Fruit fly (Drosophila melanogaster) whole organism, embryonic: ENCODE measurements around the gene RpL8.

ENCODE experiments used
- Ada2b ChIP-seq: fragments of 200-800 bp; sonication (Bioruptor generic); IDR thresholded peaks from 2 replicates; pipeline ENCODE4 v1.3.6; 2022; ENCODE audit warnings: missing biosample characterization, missing genetic modification characterization
- Asciz ChIP-seq: fragments of 200-800 bp; sonication (Bioruptor generic); optimal IDR thresholded peaks from 2 replicates; lab custom pipeline; 2017; ENCODE audit warnings: missing biosample characterization, mild to moderate bottlenecking, missing genetic modification characterization, missing genetic modification reagents
- Atf6 ChIP-seq: fragments of 200-800 bp; sonication (Bioruptor generic); IDR thresholded peaks from 2 replicates; pipeline ENCODE4 v1.3.6; 2022; ENCODE audit warnings: missing biosample characterization, missing genetic modification characterization
- B-H1 ChIP-seq: fragments of 200-800 bp; sonication (Bioruptor generic); IDR thresholded peaks from 3 replicates; pipeline ENCODE4 v1.3.6; 2022; ENCODE audit warnings: missing biosample characterization, missing genetic modification characterization
- BEAF-32 ChIP-seq: fragments of 200-800 bp; sonication (Bioruptor generic); optimal IDR thresholded peaks from 3 replicates; lab custom pipeline; 2017; ENCODE audit warnings: missing biosample characterization, missing genetic modification characterization, mild to moderate bottlenecking, moderate library complexity, missing genetic modification reagents
- CG10565 ChIP-seq: fragments of 200-800 bp; sonication (Bioruptor generic); optimal IDR thresholded peaks from 3 replicates; lab custom pipeline; 2016; ENCODE audit warnings: missing biosample characterization, mild to moderate bottlenecking, missing genetic modification characterization
- CG11456 ChIP-seq: fragments of 200-800 bp; sonication (Bioruptor generic); IDR thresholded peaks from 3 replicates; pipeline ENCODE4 v1.3.6; 2022; ENCODE audit warnings: missing biosample characterization, missing genetic modification characterization
- CG11696 ChIP-seq: fragments of 200-800 bp; sonication (Bioruptor generic); IDR thresholded peaks from 2 replicates; pipeline ENCODE4 v1.3.6; 2022; ENCODE audit warnings: missing biosample characterization, missing genetic modification characterization
- CG13296 ChIP-seq: fragments of 200-800 bp; sonication (Bioruptor generic); optimal IDR thresholded peaks from 3 replicates; lab custom pipeline; 2018; ENCODE audit warnings: missing biosample characterization, mild to moderate bottlenecking, missing genetic modification characterization
- CG13424 ChIP-seq: fragments of 200-800 bp; sonication (Bioruptor generic); optimal IDR thresholded peaks from 2 replicates; lab custom pipeline; 2019; ENCODE audit warnings: missing biosample characterization, mild to moderate bottlenecking, missing genetic modification characterization, moderate library complexity
- CG18262 ChIP-seq: fragments of 200-800 bp; optimal IDR thresholded peaks from 3 replicates; lab custom pipeline; 2019; ENCODE audit warnings: missing biosample characterization, mild to moderate bottlenecking, missing genetic modification characterization, moderate library complexity
- CG18599 ChIP-seq: fragments of 200-800 bp; sonication (Bioruptor generic); optimal IDR thresholded peaks from 3 replicates; lab custom pipeline; 2017; ENCODE audit warnings: missing biosample characterization, missing genetic modification characterization, mild to moderate bottlenecking, moderate library complexity, missing genetic modification reagents
- CG2678 ChIP-seq: fragments of 200-800 bp; sonication (Bioruptor generic); optimal IDR thresholded peaks from 3 replicates; lab custom pipeline; 2019; ENCODE audit warnings: missing biosample characterization, mild to moderate bottlenecking, missing genetic modification characterization, moderate library complexity
- CG32767 ChIP-seq: fragments of 200-800 bp; sonication (Bioruptor generic); IDR thresholded peaks from 2 replicates; pipeline ENCODE4 v1.3.6; 2022; ENCODE audit warnings: missing biosample characterization, missing genetic modification characterization
- CG32772 ChIP-seq: fragments of 200-800 bp; sonication (Bioruptor generic); IDR thresholded peaks from 2 replicates; pipeline ENCODE4 v1.3.6; 2022; ENCODE audit warnings: missing biosample characterization, missing genetic modification characterization
- CG34224 ChIP-seq: fragments of 200-800 bp; sonication (Bioruptor generic); IDR thresholded peaks from 3 replicates; pipeline ENCODE4 v1.3.6; 2022; ENCODE audit warnings: missing biosample characterization, missing genetic modification characterization; ENCODE audit not compliant: partially characterized antibody
- CG5180 ChIP-seq: fragments of 200-800 bp; sonication (Bioruptor generic); optimal IDR thresholded peaks from 3 replicates; lab custom pipeline; 2017; ENCODE audit warnings: missing biosample characterization, missing genetic modification characterization, mild to moderate bottlenecking, moderate library complexity, missing genetic modification reagents
- CG6654 ChIP-seq: fragments of 200-800 bp; sonication (Bioruptor generic); optimal IDR thresholded peaks from 2 replicates; lab custom pipeline; 2017; ENCODE audit warnings: missing biosample characterization, mild to moderate bottlenecking, missing genetic modification characterization
- CG7745 ChIP-seq: fragments of 200-800 bp; sonication (Bioruptor generic); optimal IDR thresholded peaks from 2 replicates; lab custom pipeline; 2018; ENCODE audit warnings: missing biosample characterization, mild to moderate bottlenecking, missing genetic modification characterization, moderate library complexity
- CG9876 ChIP-seq: fragments of 200-800 bp; sonication (Bioruptor generic); optimal IDR thresholded peaks from 2 replicates; lab custom pipeline; 2016; ENCODE audit warnings: missing biosample characterization, missing genetic modification characterization
- D19B ChIP-seq: fragments of 200-800 bp; sonication (Bioruptor generic); optimal IDR thresholded peaks from 2 replicates; lab custom pipeline; 2017; ENCODE audit warnings: missing biosample characterization, mild to moderate bottlenecking, missing genetic modification characterization
- Gug ChIP-seq: fragments of 200-800 bp; sonication (Bioruptor generic); IDR thresholded peaks from 4 replicates; pipeline ENCODE4 v1.3.6; 2022; ENCODE audit warnings: missing biosample characterization, missing genetic modification characterization
- Jarid2 ChIP-seq: fragments of 200-800 bp; sonication (Bioruptor generic); optimal IDR thresholded peaks from 3 replicates; lab custom pipeline; 2017; ENCODE audit warnings: mild to moderate bottlenecking, missing biosample characterization, missing genetic modification reagents, missing genetic modification characterization
- MESR4 ChIP-seq: fragments of 200-800 bp; sonication (Bioruptor generic); optimal IDR thresholded peaks from 2 replicates; lab custom pipeline; 2018; ENCODE audit warnings: missing biosample characterization, mild to moderate bottlenecking, missing genetic modification characterization, moderate library complexity
- Myb ChIP-seq: fragments of 200-800 bp; sonication (Bioruptor generic); optimal IDR thresholded peaks from 2 replicates; lab custom pipeline; 2016; ENCODE audit warnings: missing biosample characterization, missing genetic modification characterization
- Six4 ChIP-seq: fragments of 200-800 bp; sonication (Bioruptor generic); optimal IDR thresholded peaks from 2 replicates; lab custom pipeline; 2016; ENCODE audit warnings: missing biosample characterization, missing genetic modification characterization
- Taf1 ChIP-seq: fragments of 200-800 bp; sonication (Bioruptor generic); IDR thresholded peaks from 2 replicates; pipeline ENCODE4 v1.3.6; 2022; ENCODE audit warnings: missing biosample characterization, missing genetic modification characterization
- Vsx1 ChIP-seq: fragments of 200-800 bp; sonication (Bioruptor generic); optimal IDR thresholded peaks from 2 replicates; lab custom pipeline; 2017; ENCODE audit warnings: missing biosample characterization, mild to moderate bottlenecking, missing genetic modification characterization, missing genetic modification reagents
- YL-1 ChIP-seq: fragments of 200-800 bp; sonication (Bioruptor generic); optimal IDR thresholded peaks from 3 replicates; lab custom pipeline; 2017; ENCODE audit warnings: missing biosample characterization, mild to moderate bottlenecking, missing genetic modification characterization
- ase ChIP-seq: fragments of 200-800 bp; sonication (Bioruptor generic); IDR thresholded peaks from 3 replicates; pipeline ENCODE4 v1.3.6; 2022; ENCODE audit warnings: missing biosample characterization, missing genetic modification characterization
- corto ChIP-seq: fragments of 200-800 bp; sonication (Bioruptor generic); optimal IDR thresholded peaks from 2 replicates; lab custom pipeline; 2016; ENCODE audit warnings: missing biosample characterization, mild to moderate bottlenecking, missing genetic modification characterization, moderate library complexity
- dmrt11E ChIP-seq: fragments of 200-800 bp; sonication (Bioruptor generic); optimal IDR thresholded peaks from 3 replicates; lab custom pipeline; 2018; ENCODE audit warnings: missing biosample characterization, mild to moderate bottlenecking, missing genetic modification characterization, moderate library complexity
- dysf ChIP-seq: fragments of 200-800 bp; sonication (Bioruptor generic); IDR thresholded peaks from 3 replicates; pipeline ENCODE4 v1.3.6; 2022; ENCODE audit warnings: missing biosample characterization, missing genetic modification characterization
- fd102C ChIP-seq: fragments of 200-800 bp; sonication (Bioruptor generic); optimal IDR thresholded peaks from 2 replicates; lab custom pipeline; 2018; ENCODE audit warnings: missing biosample characterization, mild to moderate bottlenecking, missing genetic modification characterization, moderate library complexity
- fd96Cb ChIP-seq: fragments of 200-800 bp; sonication (Bioruptor generic); optimal IDR thresholded peaks from 2 replicates; lab custom pipeline; 2018; ENCODE audit warnings: missing biosample characterization, mild to moderate bottlenecking, missing genetic modification characterization, moderate library complexity
- gsb-n ChIP-seq: fragments of 200-800 bp; sonication (Bioruptor generic); optimal IDR thresholded peaks from 3 replicates; lab custom pipeline; 2018; ENCODE audit warnings: missing biosample characterization, mild to moderate bottlenecking, missing genetic modification characterization
- kah ChIP-seq: fragments of 200-800 bp; sonication (Bioruptor generic); optimal IDR thresholded peaks from 2 replicates; lab custom pipeline; 2018; ENCODE audit warnings: missing biosample characterization, mild to moderate bottlenecking, missing genetic modification characterization
- lab ChIP-seq: fragments of 200-800 bp; sonication (Bioruptor generic); optimal IDR thresholded peaks from 3 replicates; lab custom pipeline; 2017; ENCODE audit warnings: missing biosample characterization, missing genetic modification characterization, mild to moderate bottlenecking, moderate library complexity, missing genetic modification reagents
- onecut ChIP-seq: fragments of 200-800 bp; sonication (Bioruptor generic); IDR thresholded peaks from 2 replicates; pipeline ENCODE4 v1.3.6; 2022; ENCODE audit warnings: missing biosample characterization, missing genetic modification characterization
- phol ChIP-seq: fragments of 200-800 bp; sonication (Bioruptor generic); optimal IDR thresholded peaks from 3 replicates; lab custom pipeline; 2018; ENCODE audit warnings: missing biosample characterization, mild to moderate bottlenecking, missing genetic modification characterization, moderate library complexity
- prd ChIP-seq, 3 experiments: fragments of >200 bp in 2 of 3; fragments of 200-800 bp in 1 of 3; sonication (Bioruptor generic) in 1 of 3; optimal IDR thresholded peaks in 2 of 3; IDR thresholded peaks in 1 of 3; 2 replicates in 2 of 3; 3 replicates in 1 of 3; pipeline versions ENCODE4 v1.3.6 to Lab custom; 2017 to 2022; ENCODE audit warnings: missing biosample characterization in 1 of 3, missing genetic modification characterization in 1 of 3
- ranshi ChIP-seq: fragments of 200-800 bp; sonication (Bioruptor generic); IDR thresholded peaks from 2 replicates; pipeline ENCODE4 v1.3.6; 2022; ENCODE audit warnings: missing biosample characterization, missing genetic modification characterization
- seq ChIP-seq: fragments of 200-800 bp; sonication (Bioruptor generic); IDR thresholded peaks from 2 replicates; pipeline ENCODE4 v1.3.6; 2022; ENCODE audit warnings: missing biosample characterization, missing genetic modification characterization
- slou ChIP-seq: fragments of 200-800 bp; sonication (Bioruptor generic); optimal IDR thresholded peaks from 3 replicates; lab custom pipeline; 2016; ENCODE audit warnings: missing biosample characterization, missing genetic modification characterization
- so ChIP-seq: fragments of 200-800 bp; sonication (Bioruptor generic); IDR thresholded peaks from 3 replicates; pipeline ENCODE4 v1.3.6; 2022; ENCODE audit warnings: missing biosample characterization, missing genetic modification characterization
- tup ChIP-seq: fragments of 200-800 bp; sonication (Bioruptor generic); optimal IDR thresholded peaks from 2 replicates; lab custom pipeline; 2016; ENCODE audit warnings: missing biosample characterization, mild to moderate bottlenecking, missing genetic modification characterization, moderate library complexity
- twi ChIP-seq: fragments of 200-800 bp; optimal IDR thresholded peaks from 2 replicates; lab custom pipeline; 2019; ENCODE audit warnings: missing biosample characterization, mild to moderate bottlenecking, missing genetic modification characterization, moderate library complexity
- wdn ChIP-seq: fragments of 200-800 bp; sonication (Bioruptor generic); IDR thresholded peaks from 2 replicates; pipeline ENCODE4 v1.3.6; 2022; ENCODE audit warnings: missing biosample characterization, missing genetic modification characterization
- yki ChIP-seq: fragments of >200 bp; optimal IDR thresholded peaks from 3 replicates; lab custom pipeline; 2018

The RpL8 gene

DNA sequence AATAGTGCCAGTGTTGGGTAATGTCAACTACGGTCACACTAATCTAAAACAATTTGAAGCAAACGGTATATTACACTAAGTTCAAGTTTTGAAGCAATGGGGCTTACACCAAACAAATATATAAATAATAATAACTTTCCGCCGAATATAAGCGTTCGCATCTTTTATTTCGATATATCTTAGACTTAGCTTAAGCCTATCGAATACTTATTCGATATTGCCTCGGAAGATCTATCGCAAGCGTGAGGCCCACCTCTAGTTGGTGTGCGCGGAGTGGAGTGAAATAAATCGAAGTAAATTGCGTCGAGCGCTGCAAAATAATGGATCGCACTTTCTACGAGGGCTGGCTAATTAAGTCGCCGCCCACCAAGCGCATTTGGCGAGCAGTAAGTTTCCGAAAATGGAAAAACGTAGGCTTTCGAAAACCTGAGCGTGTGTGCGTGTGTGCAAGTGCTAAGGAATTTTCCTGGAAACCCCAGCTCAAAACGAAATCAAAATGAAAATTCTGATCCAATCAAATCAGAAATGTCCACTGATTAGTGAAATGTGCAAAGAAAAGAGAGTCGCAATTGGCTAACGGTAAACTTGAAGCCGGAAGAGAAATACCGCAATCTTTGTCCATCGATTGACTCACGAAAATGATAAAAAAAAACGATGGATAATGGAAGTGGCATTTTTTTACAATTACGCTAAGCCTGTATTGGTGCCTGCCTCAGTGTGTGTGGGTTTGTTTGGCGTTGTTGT is 2.1 kb downstream of the RpL8 start, which contains the start of gene dos (continued):
- peak; percentile 53 for TF ChIP-seq Vsx1 (GFP tag; lab: Kevin White, UChicago)
- peak; percentile 47 for TF ChIP-seq CG7745
- TF ChIP-seq CG32772 (GFP tag; lab: Robert Waterston, UW) = 0 out of 2 replicates have a peak, but pooled peaks have one; percentile 25
- TF ChIP-seq CG11456 (GFP tag; lab: Robert Waterston, UW) = no peak
- no peak for TF ChIP-seq fd96Cb (tag; lab: Kevin White, UChicago)
- peak; percentile 35 for TF ChIP-seq CG13296 (GFP tag; lab: Kevin White, UChicago)
- TF ChIP-seq YL-1 = peak; percentile 78
- no peak for TF ChIP-seq B-H1 (GFP tag; lab: Robert Waterston, UW)
- peak; percentile 26 for TF ChIP-seq twi (tag; lab: Kevin White, UChicago)
- TF ChIP-seq gsb-n (tag; lab: Kevin White, UChicago) = peak; percentile 33
- peak; percentile 27; the same call in 1 of the 2 replicates for TF ChIP-seq onecut (GFP tag; lab: Robert Waterston, UW)
- peak; percentile 10 for TF ChIP-seq Myb (GFP tag; lab: Kevin White, UChicago)
- peak; percentile 11 for TF ChIP-seq tup (GFP tag; lab: Kevin White, UChicago)
- peak; percentile 76 for TF ChIP-seq phol (tag; lab: Kevin White, UChicago)
- TF ChIP-seq Ada2b (GFP tag; lab: Robert Waterston, UW) = no peak
- peak; percentile 84 for TF ChIP-seq BEAF-32 (GFP tag; lab: Kevin White, UChicago)
- peak; percentile 59 for TF ChIP-seq CG18262 (tag; lab: Kevin White, UChicago)
- TF ChIP-seq Atf6 = no peak
- 0 out of 3 replicates have a peak, but pooled peaks have one; percentile 12 for TF ChIP-seq dysf (GFP tag; lab: Robert Waterston, UW)
- TF ChIP-seq Jarid2 (GFP tag; lab: Kevin White, UChicago) = peak; percentile 46
- no peak for TF ChIP-seq CG11696
- peak; percentile 44 for TF ChIP-seq CG2678
- no peak for TF ChIP-seq kah (GFP tag; lab: Kevin White, UChicago)
- no peak for TF ChIP-seq prd (optimal IDR thresholded peaks at IDR 0.05; lab: Kevin White, UChicago)
- TF ChIP-seq prd (GFP tag; IDR thresholded peaks at IDR 0.05; lab: Robert Waterston, UW) = 0 out of 3 replicates have a peak, but pooled peaks have one; percentile 38
- no peak for TF ChIP-seq CG10565
- TF ChIP-seq CG6654 = no peak
- TF ChIP-seq CG9876 (GFP tag; lab: Kevin White, UChicago) = no peak
- TF ChIP-seq CG34224 = peak; percentile 88
- peak; percentile 56 for TF ChIP-seq dmrt11E (tag; lab: Kevin White, UChicago)
- TF ChIP-seq Six4 (GFP tag; lab: Kevin White, UChicago) = peak; percentile 5
- peak; percentile 67 for TF ChIP-seq MESR4
- no peak for TF ChIP-seq ranshi (GFP tag; lab: Robert Waterston, UW)
- no peak for TF ChIP-seq ase (GFP tag; lab: Robert Waterston, UW)
- peak; percentile 42 for TF ChIP-seq CG13424 (tag; lab: Kevin White, UChicago)
- TF ChIP-seq seq (GFP tag; lab: Robert Waterston, UW) = no peak
- TF ChIP-seq CG18599 (GFP tag; lab: Kevin White, UChicago) = peak; percentile 41
- no peak for TF ChIP-seq wdn (GFP tag; lab: Robert Waterston, UW)
- peak; percentile 26 for TF ChIP-seq slou
- no peak for TF ChIP-seq so (GFP tag; lab: Robert Waterston, UW)
- no peak for TF ChIP-seq CG5180
- TF ChIP-seq yki = no peak
- TF ChIP-seq Asciz = peak; percentile 32
- TF ChIP-seq Taf1 (GFP tag; lab: Robert Waterston, UW) = no peak
- TF ChIP-seq fd102C (GFP tag; lab: Kevin White, UChicago) = no peak
- TF ChIP-seq lab = peak; percentile 17
- no peak for TF ChIP-seq Gug (GFP tag; lab: Robert Waterston, UW)
- no peak for TF ChIP-seq CG32767
- peak; percentile 36 for TF ChIP-seq D19B
- peak; percentile 48 for TF ChIP-seq corto
